Worm (Caenorhabditis elegans): ENCODE measurements around the gene fbxb-92.

Gene fbxb-92

DNA sequence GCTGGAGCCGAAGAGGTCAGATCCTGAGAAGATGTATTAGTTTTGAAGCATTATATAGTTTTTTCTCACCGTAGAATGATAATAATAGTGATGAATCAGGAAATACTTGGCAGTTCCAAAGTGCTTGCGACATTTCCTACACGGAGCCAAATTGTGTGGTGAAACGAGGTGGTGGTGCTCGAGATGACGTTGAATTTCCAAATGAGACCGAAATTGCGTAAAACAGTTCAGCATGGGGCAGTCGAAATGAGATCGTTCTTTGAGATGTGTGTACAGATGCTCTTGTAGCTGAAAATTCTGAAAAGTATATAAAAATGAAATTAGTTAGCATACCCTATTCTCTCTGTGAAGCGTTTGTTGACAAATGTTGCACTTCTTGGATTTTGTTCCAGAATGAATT, 19.3 kb downstream of the fbxb-92 start, which contains the start of gene C46E10.8:
Gene C46E10.8 (minus strand): TSS at position 101 of the 400 bp plus-strand sequence.
- no peak for TF ChIP-seq zfp-2 (tag; optimal IDR thresholded peaks at IDR 0.05)
- peak in 1 of 2 experiments; percentile 28 for TF ChIP-seq unc-62 (GFP tag; optimal IDR thresholded peaks at IDR 0.05 in 1 of 2)
- TF ChIP-seq unc-62 (tag; optimal IDR thresholded peaks at IDR 0.05): no peak

- TF ChIP-seq Y48G9A.11 (GFP tag; IDR thresholded peaks at IDR 0.05) (no peak), pqm-1 (tag; optimal IDR thresholded peaks at IDR 0.05) (no peak), egl-43 (GFP tag; IDR thresholded peaks at IDR 0.05) (no peak), aha-1 (tag) (peak; percentile 90)
Observed at ce11 chrII:3724175-3724715, 23.1 kb downstream of the fbxb-92 start, which contains the start of gene C46E10.1. C46E10.1 (plus strand) TSS chrII:3724225.

- TF ChIP-seq fos-1 (tag; optimal IDR thresholded peaks at IDR 0.05) (no peak), mdt-29 (GFP tag; IDR thresholded peaks at IDR 0.05) (no peak), F26F4.8 (GFP tag; conservative IDR thresholded peaks at IDR 0.05) (no peak), zip-2 (tag; optimal IDR thresholded peaks at IDR 0.05) (no peak), sdz-12 (GFP tag; optimal IDR thresholded peaks at IDR 0.05) (no peak), aly-2 (tag; optimal IDR thresholded peaks at IDR 0.05) (no peak), lin-39 (tag; optimal IDR thresholded peaks at IDR 0.05) (no peak), zip-11 (GFP tag; IDR thresholded peaks at IDR 0.05) (no peak), snpc-1.2 (GFP tag; IDR thresholded peaks at IDR 0.05) (no peak), jun-1 (tag; optimal IDR thresholded peaks at IDR 0.05) (no peak), Y75B8A.6 (GFP tag; IDR thresholded peaks at IDR 0.05) (no peak), mxl-3 (GFP tag; optimal IDR thresholded peaks at IDR 0.05) (no peak), unc-62 (GFP tag; optimal IDR thresholded peaks at IDR 0.05 in 1 of 2) (no peak), unc-62 (tag; optimal IDR thresholded peaks at IDR 0.05) (no peak), pqm-1 (tag; optimal IDR thresholded peaks at IDR 0.05) (no peak), F44E2.7 (GFP tag; IDR thresholded peaks at IDR 0.05) (no peak), dmd-6 (GFP tag; IDR thresholded peaks at IDR 0.05) (no peak)
Observed at ce11 chrII:3721016-3721415, 26.3 kb downstream of the fbxb-92 start, which contains the start of gene C46E10.3. C46E10.3 (plus strand) TSS chrII:3721316.

ce11 chrII:3716961-3717360, 30.3 kb downstream of the fbxb-92 start, which contains the start of gene fbxc-52:
fbxc-52 (plus strand) TSS chrII:3717261.
- TF ChIP-seq Y48G9A.11 (GFP tag; IDR thresholded peaks at IDR 0.05): no peak
- TF ChIP-seq lsy-2 (tag; optimal IDR thresholded peaks at IDR 0.05): no peak
- no peak for TF ChIP-seq skn-1 (tag; optimal IDR thresholded peaks at IDR 0.05)
- no peak for TF ChIP-seq aly-2 (tag; optimal IDR thresholded peaks at IDR 0.05)
- no peak for TF ChIP-seq daf-19 (GFP tag; conservative IDR thresholded peaks at IDR 0.05)
- TF ChIP-seq nhr-111 (GFP tag; optimal IDR thresholded peaks at IDR 0.05): no peak
- no peak for TF ChIP-seq lin-38 (GFP tag; IDR thresholded peaks at IDR 0.05)
- TF ChIP-seq tra-1 (GFP tag; IDR thresholded peaks at IDR 0.05): no peak
- TF ChIP-seq ctbp-1 (GFP tag; IDR thresholded peaks at IDR 0.05): no peak

DNA sequence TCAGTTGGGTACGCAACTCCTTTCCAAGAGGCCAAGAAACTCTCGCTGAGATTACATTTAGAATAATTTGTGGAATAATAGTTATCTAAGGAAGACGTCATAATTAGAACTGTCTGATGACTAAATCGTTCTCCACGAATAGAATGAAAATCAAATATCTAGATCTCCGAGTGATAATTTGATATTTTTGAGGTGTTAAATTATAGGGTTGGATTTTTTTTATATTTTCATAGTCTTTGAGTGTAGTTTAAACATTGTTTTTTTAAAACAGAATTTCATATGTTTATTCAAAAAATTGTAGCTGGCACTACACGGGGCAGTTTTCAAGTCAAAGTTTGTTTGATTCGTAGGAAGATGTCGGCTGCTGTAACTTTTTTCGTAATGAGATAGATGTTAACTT, 30.9 kb downstream of the fbxb-92 start, which contains the start of gene srh-99:
Gene srh-99 (minus strand): TSS at position 101 of the 400 bp plus-strand sequence.
- TF ChIP-seq mes-2 (tag; optimal IDR thresholded peaks at IDR 0.05; ENCODE audit: poor library complexity, severe bottlenecking) (no peak), ceh-20 (GFP tag; IDR thresholded peaks at IDR 0.05) (no peak), nhr-28 (tag; optimal IDR thresholded peaks at IDR 0.05) (no peak), ceh-28 (tag; optimal IDR thresholded peaks at IDR 0.05) (no peak), dpl-1 (GFP tag; optimal IDR thresholded peaks at IDR 0.05) (no peak), zag-1 (tag; optimal IDR thresholded peaks at IDR 0.05) (no peak), ZK337.2 (GFP tag; IDR thresholded peaks at IDR 0.05) (no peak), daf-19 (GFP tag; conservative IDR thresholded peaks at IDR 0.05) (no peak), lsy-2 (tag; optimal IDR thresholded peaks at IDR 0.05) (no peak), F44E2.7 (GFP tag; IDR thresholded peaks at IDR 0.05) (no peak), dve-1 (tag; optimal IDR thresholded peaks at IDR 0.05; ENCODE audit: insufficient read depth) (no peak), ceh-44 (GFP tag; IDR thresholded peaks at IDR 0.05) (no peak), pha-4 (GFP tag; IDR thresholded peaks at IDR 0.05) (no peak), pha-4 (tag; optimal IDR thresholded peaks at IDR 0.05) (no peak)
